Worm (Caenorhabditis elegans): Measurements from ENCODE around the gene K07E3.2.
A peak's percentile ranks its signal among the peaks of the same experiment; 100 is the strongest.

Gene K07E3.2

ce11 chrX:8057791-8058270 lies 46.3 kb upstream of the K07E3.2 start, which contains the start of gene dim-1:
TSS of gene dim-1 (minus strand) at chrX:8058220.
- TF ChIP-seq ceh-9 (tag; optimal IDR thresholded peaks at IDR 0.05) (no peak), nfya-1 (tag; optimal IDR thresholded peaks at IDR 0.05; ENCODE audit: insufficient read depth) (peak; percentile 10), nhr-11 (tag; optimal IDR thresholded peaks at IDR 0.05) (no peak), zag-1 (tag; optimal IDR thresholded peaks at IDR 0.05) (no peak), jun-1 (tag; optimal IDR thresholded peaks at IDR 0.05) (no peak), ceh-82 (tag; optimal IDR thresholded peaks at IDR 0.05) (no peak), mml-1 (tag; optimal IDR thresholded peaks at IDR 0.05) (no peak), ceh-28 (tag; optimal IDR thresholded peaks at IDR 0.05) (peak; percentile 57), skn-1 (tag; optimal IDR thresholded peaks at IDR 0.05) (no peak), nhr-76 (tag; optimal IDR thresholded peaks at IDR 0.05) (no peak), ztf-11 (tag; optimal IDR thresholded peaks at IDR 0.05) (no peak), elt-2 (tag; optimal IDR thresholded peaks at IDR 0.05) (no peak), nhr-25 (tag; optimal IDR thresholded peaks at IDR 0.05) (no peak), snpc-4 (tag; optimal IDR thresholded peaks at IDR 0.05) (peak; percentile 0), unc-62 (GFP tag; optimal IDR thresholded peaks at IDR 0.05) (no peak), pqm-1 (tag; optimal IDR thresholded peaks at IDR 0.05) (no peak), fkh-2 (tag; optimal IDR thresholded peaks at IDR 0.05) (no peak), hmg-11 (tag; optimal IDR thresholded peaks at IDR 0.05) (no peak), ZK546.5 (tag; optimal IDR thresholded peaks at IDR 0.05) (no peak), nhr-12 (tag; optimal IDR thresholded peaks at IDR 0.05) (no peak), aly-2 (tag; optimal IDR thresholded peaks at IDR 0.05) (no peak)

ce11 chrX:8059999-8060398 lies 44.1 kb upstream of the K07E3.2 start:
- TF ChIP-seq elt-3 (tag; optimal IDR thresholded peaks at IDR 0.05) (no peak), snpc-4 (tag; optimal IDR thresholded peaks at IDR 0.05) (no peak), sea-2 (GFP tag; optimal IDR thresholded peaks at IDR 0.05) (no peak), lin-39 (tag; optimal IDR thresholded peaks at IDR 0.05) (no peak), elt-2 (tag; optimal IDR thresholded peaks at IDR 0.05) (no peak), ztf-4 (tag; optimal IDR thresholded peaks at IDR 0.05) (no peak), R02D3.7 (tag; optimal IDR thresholded peaks at IDR 0.05) (no peak), ceh-16 (tag; optimal IDR thresholded peaks at IDR 0.05) (no peak), nhr-23 (tag; optimal IDR thresholded peaks at IDR 0.05) (no peak), nhr-25 (tag; optimal IDR thresholded peaks at IDR 0.05) (peak; percentile 48), egl-27 (tag; optimal IDR thresholded peaks at IDR 0.05) (no peak), nhr-43 (tag; optimal IDR thresholded peaks at IDR 0.05; ENCODE audit: poor library complexity, severe bottlenecking) (no peak), ceh-28 (tag; optimal IDR thresholded peaks at IDR 0.05) (peak; percentile 47), lin-15B (tag; optimal IDR thresholded peaks at IDR 0.05) (no peak)

- TF ChIP-seq elt-2 (tag; optimal IDR thresholded peaks at IDR 0.05) (peak; percentile 47), tbx-2 (tag; optimal IDR thresholded peaks at IDR 0.05) (no peak)
Observed at ce11 chrX:8060823-8061222, 43.3 kb upstream of the K07E3.2 start, which contains the start of gene C18A11.3. TSS of gene C18A11.3 (plus strand) at chrX:8061123.

- TF ChIP-seq R02D3.7 (tag; optimal IDR thresholded peaks at IDR 0.05), result no peak
- TF ChIP-seq ceh-16 (tag; optimal IDR thresholded peaks at IDR 0.05), result no peak
Observed at ce11 chrX:8067268-8067667, 36.8 kb upstream of the K07E3.2 start, which contains the start of gene C18A11.2. TSS of gene C18A11.2 (plus strand) at chrX:8067568.

- TF ChIP-seq pha-4 (tag; optimal IDR thresholded peaks at IDR 0.05) (peak; percentile 79), elt-2 (tag; optimal IDR thresholded peaks at IDR 0.05) (peak; percentile 86), nhr-23 (tag; optimal IDR thresholded peaks at IDR 0.05) (no peak), ceh-16 (tag; optimal IDR thresholded peaks at IDR 0.05) (no peak), nfya-1 (tag; optimal IDR thresholded peaks at IDR 0.05; ENCODE audit: insufficient read depth) (peak; percentile 10), hmg-11 (tag; optimal IDR thresholded peaks at IDR 0.05) (no peak), ceh-28 (tag; optimal IDR thresholded peaks at IDR 0.05) (peak; percentile 56), pqm-1 (tag; optimal IDR thresholded peaks at IDR 0.05) (peak; percentile 77)
Observed at ce11 chrX:8069293-8069692, 34.8 kb upstream of the K07E3.2 start, which contains the start of gene C18A11.1. TSS of gene C18A11.1 (plus strand) at chrX:8069328.
